Worm (Caenorhabditis elegans) whole organism, young adult: ENCODE measurements around the gene col-130.

Source experiments
- B0019.2 ChIP-seq: fragments of 200-800 bp; sonication (Bioruptor generic); conservative IDR thresholded peaks from 2 replicates; pipeline ENCODE4 v1.3.6; 2022; ENCODE audit warnings: missing genetic modification reagents, missing genetic modification characterization, missing compliant biosample characterization
- D2030.7 ChIP-seq: fragments of 200-800 bp; sonication (Bioruptor generic); IDR thresholded peaks from 2 replicates; pipeline ENCODE4 v1.3.6; 2022; ENCODE audit warnings: missing genetic modification reagents, missing genetic modification characterization, missing compliant biosample characterization
- F22D6.2 ChIP-seq: sonication (generic microtip); optimal IDR thresholded peaks from 2 replicates; lab custom pipeline; 2016; ENCODE audit warnings: mild to moderate bottlenecking, missing genetic modification characterization, missing compliant biosample characterization
- F23B12.7 ChIP-seq: sonication (generic microtip); optimal IDR thresholded peaks from 2 replicates; lab custom pipeline; 2017; ENCODE audit warnings: missing genetic modification characterization, mild to moderate bottlenecking, missing compliant biosample characterization, antibody characterized with exemption, moderate library complexity; ENCODE audit not compliant: insufficient read depth
- F33H1.4 ChIP-seq: fragments of 200-800 bp; sonication (Bioruptor generic); IDR thresholded peaks from 2 replicates; pipeline ENCODE4 v1.3.6; 2022; ENCODE audit warnings: missing genetic modification reagents, missing genetic modification characterization, missing compliant biosample characterization
- F52B5.7 ChIP-seq: sonication (generic microtip); optimal IDR thresholded peaks from 2 replicates; lab custom pipeline; 2016; ENCODE audit warnings: mild to moderate bottlenecking, missing genetic modification characterization, missing compliant biosample characterization
- F55B11.4 ChIP-seq: sonication (generic microtip); optimal IDR thresholded peaks from 2 replicates; lab custom pipeline; 2016; ENCODE audit warnings: missing compliant biosample characterization, missing genetic modification characterization, borderline replicate concordance; ENCODE audit not compliant: insufficient read depth
- F57A8.1 ChIP-seq: fragments of 200-800 bp; sonication (Bioruptor generic); optimal IDR thresholded peaks from 2 replicates; lab custom pipeline; 2018; ENCODE audit warnings: mild to moderate bottlenecking, missing genetic modification characterization, moderate library complexity, missing compliant biosample characterization
- F57C9.4 ChIP-seq: sonication (generic microtip); optimal IDR thresholded peaks from 2 replicates; lab custom pipeline; 2017; ENCODE audit warnings: mild to moderate bottlenecking, missing genetic modification characterization, missing compliant biosample characterization
- Y95B8A.8 ChIP-seq: fragments of 200-800 bp; sonication (Bioruptor generic); IDR thresholded peaks from 2 replicates; pipeline ENCODE4 v1.3.6; 2022; ENCODE audit warnings: missing genetic modification reagents, missing genetic modification characterization, missing compliant biosample characterization
- ZK185.1 ChIP-seq: sonication (generic microtip); optimal IDR thresholded peaks from 2 replicates; lab custom pipeline; 2016; ENCODE audit warnings: mild to moderate bottlenecking, missing genetic modification characterization, missing compliant biosample characterization; ENCODE audit not compliant: poor library complexity, severe bottlenecking
- atf-7 ChIP-seq: sonication (generic microtip); optimal IDR thresholded peaks from 2 replicates; lab custom pipeline; 2017; ENCODE audit warnings: mild to moderate bottlenecking, missing genetic modification characterization, missing compliant biosample characterization
- attf-3 ChIP-seq: fragments of 200-800 bp; sonication (Bioruptor generic); conservative IDR thresholded peaks from 2 replicates; pipeline ENCODE4 v1.3.6; 2022; ENCODE audit warnings: missing genetic modification reagents, missing genetic modification characterization, missing compliant biosample characterization
- attf-5 ChIP-seq: fragments of 200-800 bp; sonication (Bioruptor generic); optimal IDR thresholded peaks from 2 replicates; lab custom pipeline; 2018; ENCODE audit warnings: mild to moderate bottlenecking, missing genetic modification characterization, missing compliant biosample characterization
- ccch-3 ChIP-seq: fragments of 200-800 bp; sonication (Bioruptor generic); optimal IDR thresholded peaks from 2 replicates; lab custom pipeline; 2018; ENCODE audit warnings: mild to moderate bottlenecking, missing genetic modification characterization, missing compliant biosample characterization
- ceh-58 ChIP-seq: fragments of 200-800 bp; sonication (Bioruptor generic); IDR thresholded peaks from 2 replicates; pipeline ENCODE4 v1.3.6; 2022; ENCODE audit warnings: missing genetic modification characterization, missing compliant biosample characterization
- die-1 ChIP-seq: sonication (generic microtip); optimal IDR thresholded peaks from 2 replicates; lab custom pipeline; 2016; ENCODE audit warnings: missing genotype, mild to moderate bottlenecking, missing genetic modification characterization, missing compliant biosample characterization
- efl-1 ChIP-seq: fragments of 150-350 bp; optimal IDR thresholded peaks from 2 replicates; lab custom pipeline; 2014; ENCODE audit warnings: missing biosample characterization, missing genetic modification reagents, missing genetic modification characterization
- egl-18 ChIP-seq: fragments of 200-800 bp; sonication (Bioruptor generic); IDR thresholded peaks from 2 replicates; pipeline ENCODE4 v1.3.6; 2022; ENCODE audit warnings: missing genetic modification reagents, missing genetic modification characterization, missing compliant biosample characterization
- ekl-4 ChIP-seq: fragments of 200-800 bp; sonication (Bioruptor generic); IDR thresholded peaks from 2 replicates; pipeline ENCODE4 v1.3.6; 2022; ENCODE audit warnings: missing genetic modification reagents, missing genetic modification characterization, missing compliant biosample characterization
- ets-4 ChIP-seq: fragments of 200-800 bp; sonication (Bioruptor generic); optimal IDR thresholded peaks from 2 replicates; lab custom pipeline; 2018; ENCODE audit warnings: mild to moderate bottlenecking, missing genetic modification characterization, missing compliant biosample characterization
- hmg-1.2 ChIP-seq: fragments of 200-800 bp; sonication (Bioruptor generic); IDR thresholded peaks from 2 replicates; pipeline ENCODE4 v1.3.6; 2022; ENCODE audit warnings: missing genetic modification reagents, missing genetic modification characterization, missing compliant biosample characterization
- lsl-1 ChIP-seq: fragments of 200-800 bp; sonication (Bioruptor generic); optimal IDR thresholded peaks from 2 replicates; lab custom pipeline; 2018; ENCODE audit warnings: mild to moderate bottlenecking, missing genetic modification characterization, moderate library complexity, missing compliant biosample characterization
- madf-10 ChIP-seq: sonication (generic microtip); optimal IDR thresholded peaks from 2 replicates; lab custom pipeline; 2016; ENCODE audit warnings: mild to moderate bottlenecking, missing genetic modification characterization, missing compliant biosample characterization
- madf-6 ChIP-seq: fragments of 200-800 bp; sonication (Bioruptor generic); IDR thresholded peaks from 2 replicates; pipeline ENCODE4 v1.3.6; 2022; ENCODE audit warnings: missing genetic modification reagents, missing genetic modification characterization, missing compliant biosample characterization
- madf-8 ChIP-seq: fragments of 200-800 bp; sonication (Bioruptor generic); conservative IDR thresholded peaks from 2 replicates; pipeline ENCODE4 v1.3.6; 2022; ENCODE audit warnings: missing genetic modification reagents, missing genetic modification characterization, missing compliant biosample characterization
- nfya-2 ChIP-seq: fragments of 200-800 bp; sonication (Bioruptor generic); IDR thresholded peaks from 2 replicates; pipeline ENCODE4 v1.3.6; 2022; ENCODE audit warnings: missing genetic modification reagents, missing genetic modification characterization, missing compliant biosample characterization
- nfyb-1 ChIP-seq: fragments of 200-800 bp; sonication (Bioruptor generic); IDR thresholded peaks from 2 replicates; pipeline ENCODE4 v1.3.6; 2022; ENCODE audit warnings: missing genetic modification reagents, missing genetic modification characterization, missing compliant biosample characterization
- nhr-179 ChIP-seq: sonication (generic microtip); optimal IDR thresholded peaks from 2 replicates; lab custom pipeline; 2016; ENCODE audit warnings: mild to moderate bottlenecking, missing genetic modification characterization, missing compliant biosample characterization
- rec-8 ChIP-seq, 2 experiments: sonication (generic microtip); optimal IDR thresholded peaks; 2 replicates each; lab custom pipeline; 2016; ENCODE audit warnings: mild to moderate bottlenecking in 2 of 2, missing genetic modification characterization in 2 of 2, missing genetic modification reagents in 2 of 2, missing genotype in 2 of 2, missing biosample characterization in 1 of 2, missing compliant biosample characterization in 1 of 2, moderate library complexity in 1 of 2
- snpc-1.3 ChIP-seq: sonication (generic microtip); optimal IDR thresholded peaks from 2 replicates; lab custom pipeline; 2017; ENCODE audit warnings: missing genetic modification characterization, mild to moderate bottlenecking, missing compliant biosample characterization, antibody characterized with exemption, moderate library complexity, missing genotype, missing genetic modification reagents; ENCODE audit not compliant: insufficient read depth
- snpc-4 ChIP-seq, 5 experiments: fragments of 150-350 bp in 1 of 5; sonication (generic microtip) in 4 of 5; optimal IDR thresholded peaks; 2 replicates each; lab custom pipeline; 2014 to 2018; ENCODE audit warnings: missing genetic modification characterization in 5 of 5, missing biosample characterization in 3 of 5, antibody characterized with exemption in 2 of 5, mild to moderate bottlenecking in 2 of 5, missing compliant biosample characterization in 2 of 5, missing genotype in 2 of 5, moderate library complexity in 2 of 5, missing genetic modification reagents in 1 of 5
- sptf-2 ChIP-seq: fragments of 200-800 bp; sonication (Bioruptor generic); optimal IDR thresholded peaks from 2 replicates; lab custom pipeline; 2018; ENCODE audit warnings: mild to moderate bottlenecking, missing genetic modification characterization, missing compliant biosample characterization
- unc-130 ChIP-seq: sonication (generic microtip); optimal IDR thresholded peaks from 2 replicates; lab custom pipeline; 2016; ENCODE audit warnings: missing genetic modification reagents, missing genetic modification characterization, missing compliant biosample characterization
- xnd-1 ChIP-seq: sonication (generic microtip); optimal IDR thresholded peaks from 2 replicates; lab custom pipeline; 2016; ENCODE audit warnings: missing genotype, missing genetic modification reagents, missing genetic modification characterization, missing compliant biosample characterization
- zim-3 ChIP-seq: sonication (generic microtip); optimal IDR thresholded peaks from 2 replicates; lab custom pipeline; 2017; ENCODE audit warnings: mild to moderate bottlenecking, missing genetic modification characterization, moderate library complexity, missing compliant biosample characterization

Gene col-130

DNA sequence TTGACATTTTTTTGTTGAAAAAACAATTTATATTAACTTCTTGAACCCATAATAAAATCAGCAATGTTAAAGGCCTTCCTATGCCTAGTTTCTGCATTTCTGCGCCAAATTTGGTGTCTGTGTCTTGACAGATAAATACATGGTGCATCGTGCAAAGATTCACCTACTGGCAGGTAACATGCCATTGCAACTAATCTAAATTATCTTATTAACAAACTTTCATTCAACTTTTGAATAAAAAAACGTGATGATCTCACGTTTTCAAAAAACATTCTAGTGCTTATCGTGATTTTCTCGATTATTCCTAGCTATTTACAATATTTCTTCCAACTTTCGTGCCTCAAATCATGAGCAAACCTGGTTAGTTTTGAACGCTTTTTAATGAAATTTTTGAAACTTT, 28.3 kb upstream of the col-130 start, which contains the start of gene C25G4.7:
Gene C25G4.7 (plus strand): TSS at position 301 of the 400 bp plus-strand sequence.
- no peak for TF ChIP-seq madf-10 (tag; lab: Kevin White, UChicago)
- TF ChIP-seq attf-3 (GFP tag; lab: Robert Waterston, UW): no peak

DNA sequence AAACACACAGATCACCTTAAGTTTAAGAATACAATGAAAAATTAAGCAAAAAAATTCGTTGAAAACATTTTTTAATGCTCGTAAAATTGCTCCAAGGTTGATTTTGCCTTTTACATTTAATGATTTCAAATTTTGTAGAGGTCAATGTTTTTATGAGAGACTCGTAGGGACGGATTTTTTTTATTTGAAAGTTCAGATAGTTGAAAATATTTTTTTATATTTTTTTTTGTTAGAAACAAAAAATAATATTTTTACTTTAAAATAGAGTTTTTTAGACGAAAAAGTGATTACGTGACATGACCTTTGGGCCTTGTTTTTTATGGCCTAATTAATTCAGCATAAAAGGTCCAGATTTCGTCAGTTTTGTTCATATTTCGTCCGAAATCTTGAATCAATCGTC, 26.4 kb upstream of the col-130 start, which contains the start of gene smz-1:
Gene smz-1 (plus strand): TSS at position 301 of the 400 bp plus-strand sequence.
- TF ChIP-seq nfya-2 (GFP tag; lab: Robert Waterston, UW): no peak
- no peak for TF ChIP-seq madf-10 (tag; lab: Kevin White, UChicago)
- no peak for TF ChIP-seq nhr-179 (tag; lab: Kevin White, UChicago)
- TF ChIP-seq F57C9.4 (tag; lab: Kevin White, UChicago): no peak

DNA sequence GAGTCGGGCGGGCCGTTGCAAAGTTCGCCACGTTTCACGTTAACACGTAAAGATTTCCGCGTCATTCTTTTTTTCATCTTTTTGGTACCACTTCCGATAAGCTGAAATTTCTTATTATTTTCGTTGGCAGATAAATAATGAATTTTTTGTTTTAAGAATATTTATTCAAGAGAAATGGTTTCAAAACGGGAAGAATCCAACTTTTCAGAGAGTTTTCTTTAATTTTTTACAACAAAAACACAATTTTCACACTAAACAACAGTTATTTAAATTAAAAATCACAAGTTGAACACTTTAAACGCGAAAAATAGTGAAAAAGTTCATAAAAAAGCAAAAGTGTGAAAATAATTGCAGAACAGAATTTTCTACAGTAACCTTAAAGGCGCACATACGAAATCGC, 25.8 kb upstream of the col-130 start, which contains the start of gene spe-44:
Gene spe-44 (minus strand): TSS at position 101 of the 400 bp plus-strand sequence.
- TF ChIP-seq lsl-1: peak; percentile 71
- no peak for TF ChIP-seq ets-4 (GFP tag; lab: Kevin White, UChicago)

DNA sequence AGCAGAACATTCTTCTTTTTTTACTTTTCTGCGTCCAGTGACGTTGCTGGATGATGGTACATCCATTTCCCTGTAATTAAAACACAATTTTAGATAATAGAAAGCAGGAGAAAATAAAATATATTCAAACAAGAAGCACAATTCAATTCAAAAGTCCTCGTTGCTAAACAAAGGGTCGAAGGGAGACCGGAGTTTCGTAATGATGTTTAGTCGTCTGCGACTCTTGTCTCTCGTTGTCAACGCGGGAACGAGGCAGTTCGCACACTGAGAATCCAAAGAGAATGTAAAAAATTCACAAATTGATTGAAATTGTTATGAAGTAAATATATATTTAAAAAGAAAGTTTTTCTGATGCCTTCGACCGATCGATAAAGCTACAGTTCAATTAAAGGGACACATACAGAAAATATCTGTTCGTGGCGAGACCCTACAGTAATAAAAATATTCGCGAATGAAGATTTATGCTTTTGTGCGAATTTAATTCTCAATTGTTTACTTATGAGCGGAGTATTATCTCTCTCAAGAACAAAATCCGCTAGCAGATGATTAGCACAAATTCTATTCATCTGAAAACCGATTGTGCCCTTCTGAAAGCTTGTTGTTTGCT, 23.0 kb upstream of the col-130 start, which contains the start of gene dpy-26:
Gene dpy-26 (minus strand): TSS at position 111 of the 607 bp plus-strand sequence.
- peak; percentile 22 for TF ChIP-seq xnd-1 (tag; lab: Kevin White, UChicago)
- TF ChIP-seq attf-3 (GFP tag; lab: Robert Waterston, UW): peak; percentile 91
- no peak for TF ChIP-seq ceh-58 (GFP tag; lab: Robert Waterston, UW)
- no peak for TF ChIP-seq die-1
- TF ChIP-seq F33H1.4 (GFP tag; lab: Robert Waterston, UW): peak; percentile 73
- peak; percentile 49 for TF ChIP-seq madf-6
- TF ChIP-seq hmg-1.2 (GFP tag; lab: Robert Waterston, UW): peak; percentile 48; the same call in 1 of the 2 replicates
- peak; percentile 22 for TF ChIP-seq ZK185.1 (tag; lab: Kevin White, UChicago)
- peak; percentile 54 for TF ChIP-seq efl-1 (GFP tag; lab: Kevin White, UChicago)
- no peak for TF ChIP-seq Y95B8A.8 (GFP tag; lab: Robert Waterston, UW)
- TF ChIP-seq ccch-3 (GFP tag; lab: Kevin White, UChicago): no peak
- TF ChIP-seq snpc-4 (GFP tag; optimal IDR thresholded peaks at IDR 0.05; lab: Kevin White, UChicago): no peak
- peak in 2 of 4 experiments; percentile 13 to 14 for TF ChIP-seq snpc-4 (tag; optimal IDR thresholded peaks at IDR 0.05; lab: Kevin White, UChicago)
- peak; percentile 29; the same call in 1 of the 2 replicates for TF ChIP-seq D2030.7 (GFP tag; lab: Robert Waterston, UW)
- 0 out of 2 replicates have a peak, but pooled peaks have one; percentile 47 for TF ChIP-seq ekl-4 (GFP tag; lab: Robert Waterston, UW)
- peak; percentile 21; the same call in 1 of the 2 replicates for TF ChIP-seq madf-8 (GFP tag; lab: Robert Waterston, UW)
- TF ChIP-seq lsl-1: peak; percentile 81
- TF ChIP-seq, all 124 proteins: peak for 12

DNA sequence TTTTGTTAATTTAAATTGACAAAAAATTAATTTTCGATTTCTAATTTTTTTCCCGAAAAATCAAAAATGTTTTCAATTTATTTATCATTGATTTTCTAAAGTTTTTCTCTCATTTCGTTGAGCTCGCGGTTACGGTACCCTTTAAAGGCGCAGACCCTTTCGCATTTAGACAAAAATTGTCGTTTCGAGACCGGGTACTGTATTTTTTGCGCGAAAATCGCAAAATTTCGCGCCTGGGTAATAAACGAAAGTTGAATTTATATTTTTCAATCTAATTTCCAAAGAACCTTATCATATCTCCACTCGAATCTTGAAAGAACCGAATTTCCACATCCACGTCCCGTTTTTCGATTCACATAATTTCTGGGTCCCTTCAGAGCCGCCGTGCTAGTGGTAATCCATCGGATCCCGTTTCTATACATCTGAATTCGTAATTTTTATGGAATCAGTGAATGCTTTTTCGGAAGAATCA, 17.2 kb upstream of the col-130 start, which contains the start of gene C25G4.3:
Gene C25G4.3 (minus strand): TSS at position 422 of the 472 bp plus-strand sequence.
- TF ChIP-seq sptf-2 (GFP tag; lab: Kevin White, UChicago) (no peak), lsl-1 (peak; percentile 62), F23B12.7 (no peak), F57A8.1 (GFP tag; lab: Kevin White, UChicago) (no peak), rec-8 (tag; optimal IDR thresholded peaks at IDR 0.05; lab: Kevin White, UChicago) (no peak), F33H1.4 (GFP tag; lab: Robert Waterston, UW) (peak; percentile 44; the same call in 1 of the 2 replicates), egl-18 (GFP tag; lab: Robert Waterston, UW) (no peak), F55B11.4 (tag; lab: Kevin White, UChicago) (no peak), nfyb-1 (GFP tag; lab: Robert Waterston, UW) (no peak), B0019.2 (GFP tag; lab: Robert Waterston, UW) (no peak), madf-6 (peak; percentile 72), xnd-1 (tag; lab: Kevin White, UChicago) (peak; percentile 49), F22D6.2 (tag; lab: Kevin White, UChicago) (no peak), attf-5 (no peak), atf-7 (tag; lab: Kevin White, UChicago) (no peak), ZK185.1 (tag; lab: Kevin White, UChicago) (no peak), unc-130 (no peak), F52B5.7 (tag; lab: Kevin White, UChicago) (no peak), snpc-1.3 (no peak), zim-3 (tag; lab: Kevin White, UChicago) (no peak), attf-3 (GFP tag; lab: Robert Waterston, UW) (no peak), efl-1 (GFP tag; lab: Kevin White, UChicago) (peak; percentile 66)
